Worm (Caenorhabditis elegans) whole organism, mixed stage, embryonic: ENCODE results near the gene srsx-31.

Source experiments
- ceh-83 ChIP-seq: fragments of 200-800 bp; sonication (Bioruptor generic); optimal IDR thresholded peaks from 2 replicates; lab custom pipeline; 2018; ENCODE audit warnings: mild to moderate bottlenecking, missing genetic modification characterization, missing compliant biosample characterization
- drap-1 ChIP-seq: fragments of 200-800 bp; sonication (Bioruptor generic); optimal IDR thresholded peaks from 3 replicates; lab custom pipeline; 2018; ENCODE audit warnings: mild to moderate bottlenecking, missing genetic modification characterization, missing compliant biosample characterization
- flh-1 ChIP-seq: fragments of 200-800 bp; sonication (Bioruptor generic); optimal IDR thresholded peaks from 2 replicates; lab custom pipeline; 2018; ENCODE audit warnings: mild to moderate bottlenecking, missing genetic modification characterization, moderate library complexity, missing compliant biosample characterization
- ham-2 ChIP-seq: fragments of 200-800 bp; sonication (Bioruptor generic); optimal IDR thresholded peaks from 2 replicates; lab custom pipeline; 2018; ENCODE audit warnings: mild to moderate bottlenecking, missing genetic modification characterization, missing compliant biosample characterization
- hlh-1 ChIP-seq: fragments of 150-350 bp; optimal IDR thresholded peaks from 2 replicates; lab custom pipeline; 2014; ENCODE audit warnings: missing biosample characterization, missing genetic modification reagents, missing genetic modification characterization
- lin-13 ChIP-seq: fragments of 150-350 bp; optimal IDR thresholded peaks from 2 replicates; lab custom pipeline; 2014; ENCODE audit warnings: missing biosample characterization, missing genetic modification characterization
- lin-32 ChIP-seq: fragments of 200-800 bp; sonication (Bioruptor generic); optimal IDR thresholded peaks from 2 replicates; lab custom pipeline; 2018; ENCODE audit warnings: mild to moderate bottlenecking, missing genetic modification characterization, missing compliant biosample characterization
- lsy-2 ChIP-seq: fragments of 150-350 bp; optimal IDR thresholded peaks from 2 replicates; lab custom pipeline; 2014; ENCODE audit warnings: missing biosample characterization, missing genetic modification characterization
- mep-1 ChIP-seq: fragments of 150-350 bp; optimal IDR thresholded peaks from 2 replicates; lab custom pipeline; 2017; ENCODE audit warnings: missing biosample characterization, missing genetic modification reagents, missing genetic modification characterization, inconsistent platforms
- mls-2 ChIP-seq: sonication (generic microtip); optimal IDR thresholded peaks from 2 replicates; lab custom pipeline; 2016; ENCODE audit warnings: mild to moderate bottlenecking, missing genetic modification characterization, moderate library complexity, missing compliant biosample characterization
- nhr-2 ChIP-seq: fragments of 150-350 bp; optimal IDR thresholded peaks from 2 replicates; lab custom pipeline; 2014; ENCODE audit warnings: missing biosample characterization, missing genetic modification characterization
- nhr-237 ChIP-seq: fragments of 150-350 bp; optimal IDR thresholded peaks from 2 replicates; lab custom pipeline; 2014; ENCODE audit warnings: missing biosample characterization, missing genetic modification characterization
- nhr-28 ChIP-seq: fragments of 150-350 bp; optimal IDR thresholded peaks from 2 replicates; lab custom pipeline; 2014; ENCODE audit warnings: missing biosample characterization, missing genetic modification characterization
- nhr-76 ChIP-seq: sonication (generic microtip); optimal IDR thresholded peaks from 2 replicates; lab custom pipeline; 2017; ENCODE audit warnings: missing biosample characterization, missing genetic modification characterization
- pha-4 ChIP-seq: fragments of 150-350 bp; optimal IDR thresholded peaks from 2 replicates; lab custom pipeline; 2018; ENCODE audit warnings: missing biosample characterization, missing genetic modification reagents, missing genetic modification characterization
- sem-2 ChIP-seq: fragments of 200-800 bp; sonication (Bioruptor generic); optimal IDR thresholded peaks from 2 replicates; lab custom pipeline; 2018; ENCODE audit warnings: mild to moderate bottlenecking, missing genetic modification characterization, missing compliant biosample characterization
- snpc-4 ChIP-seq: fragments of 150-350 bp; optimal IDR thresholded peaks from 2 replicates; lab custom pipeline; 2014; ENCODE audit warnings: missing biosample characterization, missing genetic modification characterization
- tbx-8 ChIP-seq: fragments of 200-800 bp; sonication (Bioruptor generic); optimal IDR thresholded peaks from 2 replicates; lab custom pipeline; 2018; ENCODE audit warnings: mild to moderate bottlenecking, missing genetic modification characterization, moderate library complexity, missing compliant biosample characterization
- unc-120 ChIP-seq: sonication (generic microtip); optimal IDR thresholded peaks from 2 replicates; lab custom pipeline; 2017; ENCODE audit warnings: missing genetic modification characterization, missing compliant biosample characterization; ENCODE audit not compliant: poor library complexity, severe bottlenecking
- unc-39 ChIP-seq: fragments of 150-350 bp; optimal IDR thresholded peaks from 2 replicates; lab custom pipeline; 2014; ENCODE audit warnings: missing biosample characterization, missing genetic modification characterization
- zip-8 ChIP-seq: fragments of 150-350 bp; optimal IDR thresholded peaks from 2 replicates; lab custom pipeline; 2014; ENCODE audit warnings: missing biosample characterization, missing genetic modification characterization
- ztf-11 ChIP-seq: fragments of 150-350 bp; optimal IDR thresholded peaks from 2 replicates; lab custom pipeline; 2014; ENCODE audit warnings: missing biosample characterization, missing genetic modification characterization

Gene srsx-31

DNA sequence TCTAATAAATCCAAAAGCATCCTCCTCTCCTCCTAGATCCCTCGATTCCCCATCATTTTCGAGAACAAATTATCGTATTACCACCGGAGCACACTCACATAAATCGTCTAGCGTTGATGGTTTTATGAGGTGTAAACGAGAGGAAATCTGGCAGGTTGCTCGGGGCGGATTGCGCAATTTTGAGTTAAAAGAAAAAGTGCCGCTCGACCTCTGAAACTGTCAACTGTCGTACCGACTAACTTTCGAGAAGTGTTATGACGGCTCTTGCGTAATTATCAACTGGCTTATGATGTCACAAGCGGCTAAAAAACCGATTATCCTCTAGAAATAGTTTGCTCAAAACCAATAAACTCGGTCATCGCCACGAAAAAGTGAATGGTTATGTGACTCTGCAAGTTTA lies 48.4 kb downstream of the srsx-31 start:
- TF ChIP-seq tbx-8 (GFP tag; lab: Kevin White, UChicago) (no peak), flh-1 (GFP tag; lab: Kevin White, UChicago) (no peak), unc-120 (tag; lab: Kevin White, UChicago) (no peak), zip-8 (tag; lab: Kevin White, UChicago) (peak; percentile 93), nhr-2 (peak; percentile 85)

DNA sequence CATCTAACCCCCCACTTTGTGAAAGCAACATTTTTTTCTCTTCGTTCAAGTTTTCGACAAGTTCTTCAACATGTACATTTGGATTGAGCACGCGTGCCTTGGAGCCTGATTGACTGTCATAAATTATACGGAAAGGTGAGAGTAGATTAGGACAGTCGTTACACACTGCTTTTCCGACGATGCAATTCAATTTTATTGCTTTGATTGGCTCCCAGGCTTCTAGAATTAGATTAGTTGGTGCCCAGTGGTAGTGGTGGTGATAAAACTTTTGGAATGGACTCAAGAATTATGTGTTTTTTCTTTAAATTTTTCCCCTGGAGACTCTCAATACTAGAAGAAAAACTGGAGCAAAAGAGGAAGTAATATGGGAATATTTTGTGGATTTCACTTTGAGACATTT lies 50.4 kb downstream of the srsx-31 start:
- TF ChIP-seq sem-2 (GFP tag; lab: Kevin White, UChicago), result no peak
- TF ChIP-seq lsy-2, result no peak
- no peak for TF ChIP-seq zip-8 (tag; lab: Kevin White, UChicago)
- no peak for TF ChIP-seq nhr-28 (tag; lab: Kevin White, UChicago)
- no peak for TF ChIP-seq unc-39 (tag; lab: Kevin White, UChicago)
- TF ChIP-seq nhr-2, result no peak
- no peak for TF ChIP-seq lin-32 (GFP tag; lab: Kevin White, UChicago)
- TF ChIP-seq ztf-11 (tag; lab: Kevin White, UChicago), result no peak
- no peak for TF ChIP-seq ham-2
- TF ChIP-seq snpc-4 (tag; lab: Kevin White, UChicago), result no peak
- TF ChIP-seq pha-4 (tag; lab: Kevin White, UChicago), result no peak
- TF ChIP-seq nhr-237 (tag; lab: Kevin White, UChicago), result no peak
- no peak for TF ChIP-seq nhr-76 (tag; lab: Kevin White, UChicago)
- no peak for TF ChIP-seq ceh-83
- no peak for TF ChIP-seq mep-1 (tag; lab: Kevin White, UChicago)
- no peak for TF ChIP-seq drap-1 (GFP tag; lab: Kevin White, UChicago)
- TF ChIP-seq tbx-8 (GFP tag; lab: Kevin White, UChicago), result no peak
- TF ChIP-seq hlh-1 (tag; lab: Kevin White, UChicago), result no peak
- TF ChIP-seq lin-13, result no peak
- no peak for TF ChIP-seq mls-2 (tag; lab: Kevin White, UChicago)
